Worm (Caenorhabditis elegans): ENCODE results near the gene chts-1.

The chts-1 gene

DNA sequence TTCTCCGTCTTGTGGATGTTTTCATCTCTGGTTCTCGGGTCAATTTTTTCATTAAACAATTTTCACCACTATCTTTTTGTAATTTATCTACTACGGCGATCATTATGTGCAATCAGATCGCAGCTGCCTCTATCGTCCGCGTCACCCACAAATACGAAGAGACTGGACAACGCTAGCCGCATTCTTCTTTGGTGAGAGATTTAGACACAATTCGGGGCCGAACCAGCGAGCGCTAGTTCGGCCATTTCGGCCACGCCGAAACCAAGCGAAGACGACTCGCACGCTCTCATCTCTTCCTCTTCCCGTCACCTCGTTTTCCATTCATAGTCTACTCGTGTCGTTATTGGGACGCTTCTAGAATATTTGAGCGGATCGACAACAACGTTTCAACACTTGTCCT is 33.7 kb downstream of the chts-1 start, which contains the start of gene gly-12 (continued):
- TF ChIP-seq skn-1 (tag; optimal IDR thresholded peaks at IDR 0.05), result no peak
- no peak for TF ChIP-seq ztf-4 (tag; optimal IDR thresholded peaks at IDR 0.05)
- no peak for TF ChIP-seq lin-39 (tag; optimal IDR thresholded peaks at IDR 0.05)
- TF ChIP-seq unc-39 (tag; optimal IDR thresholded peaks at IDR 0.05), result no peak
- TF ChIP-seq nhr-21 (tag; optimal IDR thresholded peaks at IDR 0.05), result no peak
- no peak for TF ChIP-seq alr-1 (tag; optimal IDR thresholded peaks at IDR 0.05)
- TF ChIP-seq C34F6.9 (tag; optimal IDR thresholded peaks at IDR 0.05), result no peak

DNA sequence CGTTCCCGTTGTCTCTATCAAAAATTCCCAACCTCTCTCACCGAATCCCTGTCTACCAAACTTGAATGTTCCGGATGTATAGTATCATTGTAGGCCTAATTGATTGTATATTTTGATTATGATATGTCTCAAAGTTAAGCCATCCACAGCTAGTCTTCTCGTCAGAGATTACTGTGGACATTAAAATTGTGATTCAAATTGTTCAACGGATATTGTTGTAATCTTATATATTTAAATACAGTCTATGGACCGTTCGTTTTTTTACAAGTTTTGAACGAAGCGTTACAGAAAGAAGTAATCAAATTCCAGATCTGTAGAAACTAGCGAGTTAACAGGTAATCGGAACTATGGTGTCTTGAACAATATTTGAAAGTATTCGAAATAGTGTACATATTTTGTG is 38.7 kb downstream of the chts-1 start, which contains the start of gene F48E3.9:
Gene F48E3.9, plus strand, starts transcription at position 301 of the 400 bp plus-strand sequence.
- no peak for TF ChIP-seq nhr-237 (tag; optimal IDR thresholded peaks at IDR 0.05)
- no peak for TF ChIP-seq C34F6.9 (tag; optimal IDR thresholded peaks at IDR 0.05)
- TF ChIP-seq unc-62 (GFP tag; optimal IDR thresholded peaks at IDR 0.05), result no peak

DNA sequence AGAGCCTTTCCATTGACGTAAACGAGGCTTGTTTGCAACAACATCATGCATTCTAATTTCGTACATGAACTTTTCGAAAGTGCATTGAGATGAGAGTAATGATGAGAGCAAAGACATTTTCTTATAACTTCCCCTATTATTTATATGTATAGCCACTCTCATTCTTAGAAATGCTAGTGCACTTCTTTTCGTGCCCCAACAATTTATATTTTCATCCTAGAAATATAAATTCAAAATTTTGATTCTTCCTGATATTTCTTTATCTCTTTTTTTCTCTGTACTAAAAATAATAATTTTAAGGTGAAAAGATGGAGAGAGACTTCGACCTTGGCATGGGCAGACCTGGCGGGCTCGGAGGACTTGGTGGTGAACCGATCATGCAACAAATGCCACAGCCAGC is 40.5 kb downstream of the chts-1 start, which contains the start of gene mek-1:
Gene mek-1, plus strand, starts transcription at position 301 of the 400 bp plus-strand sequence.
- TF ChIP-seq skn-1 (tag; optimal IDR thresholded peaks at IDR 0.05) (no peak), unc-62 (GFP tag; optimal IDR thresholded peaks at IDR 0.05) (no peak), nhr-77 (tag; optimal IDR thresholded peaks at IDR 0.05) (no peak), ztf-4 (tag; optimal IDR thresholded peaks at IDR 0.05) (no peak), gmeb-1 (tag; optimal IDR thresholded peaks at IDR 0.05) (no peak), lin-39 (tag; optimal IDR thresholded peaks at IDR 0.05) (no peak), nhr-10 (tag; optimal IDR thresholded peaks at IDR 0.05) (no peak), nhr-21 (tag; optimal IDR thresholded peaks at IDR 0.05) (no peak), R02D3.7 (tag; optimal IDR thresholded peaks at IDR 0.05) (no peak), nhr-11 (tag; optimal IDR thresholded peaks at IDR 0.05) (no peak), snpc-4 (tag; optimal IDR thresholded peaks at IDR 0.05) (no peak), C34F6.9 (tag; optimal IDR thresholded peaks at IDR 0.05) (no peak), nhr-23 (tag; optimal IDR thresholded peaks at IDR 0.05) (no peak), zag-1 (tag; optimal IDR thresholded peaks at IDR 0.05) (no peak), nhr-129 (tag; optimal IDR thresholded peaks at IDR 0.05) (no peak), ceh-16 (tag; optimal IDR thresholded peaks at IDR 0.05) (no peak), ztf-11 (tag; optimal IDR thresholded peaks at IDR 0.05) (no peak)

DNA sequence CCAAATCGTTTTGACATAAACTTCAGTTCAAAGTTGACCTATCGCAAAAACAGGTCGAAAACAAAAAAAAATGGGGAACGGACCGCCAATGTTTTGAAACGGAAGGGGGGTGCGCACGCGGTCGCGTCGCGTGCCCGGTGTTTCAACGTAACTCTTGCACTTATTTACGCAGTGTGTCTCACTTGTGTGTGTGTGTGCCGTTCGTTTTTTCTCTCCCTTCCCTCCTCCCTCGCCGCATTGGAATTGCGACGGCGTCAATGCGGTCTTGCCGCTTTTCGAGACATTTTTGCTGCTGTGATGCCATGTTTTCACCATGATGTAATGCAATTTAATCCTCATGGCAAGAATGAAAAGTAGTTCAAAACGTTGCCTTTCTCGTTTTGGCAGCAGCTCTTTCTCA is 41.0 kb downstream of the chts-1 start:
- TF ChIP-seq R02D3.7 (tag; optimal IDR thresholded peaks at IDR 0.05), result no peak
- TF ChIP-seq sma-3 (GFP tag; optimal IDR thresholded peaks at IDR 0.05), result no peak
- peak; percentile 45 for TF ChIP-seq fos-1 (tag; optimal IDR thresholded peaks at IDR 0.05)
- peak; percentile 10 for TF ChIP-seq nhr-25 (tag; optimal IDR thresholded peaks at IDR 0.05)
- no peak for TF ChIP-seq dmd-4 (tag; optimal IDR thresholded peaks at IDR 0.05)
- TF ChIP-seq nhr-237 (tag; optimal IDR thresholded peaks at IDR 0.05), result no peak
- TF ChIP-seq ama-1 (optimal IDR thresholded peaks at IDR 0.05), result no peak
- TF ChIP-seq ceh-16 (tag; optimal IDR thresholded peaks at IDR 0.05), result no peak
- TF ChIP-seq nhr-12 (tag; optimal IDR thresholded peaks at IDR 0.05), result no peak
- no peak for TF ChIP-seq mab-5 (tag; optimal IDR thresholded peaks at IDR 0.05)
- no peak for TF ChIP-seq snpc-4 (tag; optimal IDR thresholded peaks at IDR 0.05)
- peak; percentile 55 for TF ChIP-seq C34F6.9 (tag; optimal IDR thresholded peaks at IDR 0.05)
- TF ChIP-seq skn-1 (tag; optimal IDR thresholded peaks at IDR 0.05), result no peak
- TF ChIP-seq unc-55 (GFP tag; optimal IDR thresholded peaks at IDR 0.05), result peak; percentile 63
- TF ChIP-seq unc-62 (GFP tag; optimal IDR thresholded peaks at IDR 0.05), result no peak
- TF ChIP-seq aly-2 (tag; optimal IDR thresholded peaks at IDR 0.05), result no peak
- TF ChIP-seq crh-2 (tag; optimal IDR thresholded peaks at IDR 0.05), result peak; percentile 35
- TF ChIP-seq ztf-11 (tag; optimal IDR thresholded peaks at IDR 0.05), result no peak
- no peak for TF ChIP-seq ceh-82 (tag; optimal IDR thresholded peaks at IDR 0.05)
- peak; percentile 15 for TF ChIP-seq lin-13 (GFP tag; optimal IDR thresholded peaks at IDR 0.05)
- TF ChIP-seq peb-1 (tag; optimal IDR thresholded peaks at IDR 0.05), result no peak
- TF ChIP-seq egl-27 (tag; optimal IDR thresholded peaks at IDR 0.05), result no peak
- TF ChIP-seq sem-4 (tag; optimal IDR thresholded peaks at IDR 0.05), result peak; percentile 41
- TF ChIP-seq gmeb-1 (tag; optimal IDR thresholded peaks at IDR 0.05), result no peak
- peak; percentile 37 for TF ChIP-seq F13H6.1 (tag; optimal IDR thresholded peaks at IDR 0.05)
- TF ChIP-seq ztf-1 (GFP tag; conservative IDR thresholded peaks at IDR 0.05), result no peak
- TF ChIP-seq sma-9 (GFP tag; optimal IDR thresholded peaks at IDR 0.05), result no peak
- no peak for TF ChIP-seq sma-9 (tag; optimal IDR thresholded peaks at IDR 0.05)
- TF ChIP-seq lin-11 (tag; optimal IDR thresholded peaks at IDR 0.05), result no peak
- TF ChIP-seq mdl-1 (tag; optimal IDR thresholded peaks at IDR 0.05), result no peak
- no peak for TF ChIP-seq unc-39 (tag; optimal IDR thresholded peaks at IDR 0.05)
- no peak for TF ChIP-seq ztf-4 (tag; optimal IDR thresholded peaks at IDR 0.05)
- peak; percentile 31 for TF ChIP-seq zag-1 (tag; optimal IDR thresholded peaks at IDR 0.05)
- no peak for TF ChIP-seq mbf-1 (tag; optimal IDR thresholded peaks at IDR 0.05)
- TF ChIP-seq nhr-77 (tag; optimal IDR thresholded peaks at IDR 0.05), result no peak
- TF ChIP-seq nhr-129 (tag; optimal IDR thresholded peaks at IDR 0.05), result peak; percentile 21
